Fruit fly (Drosophila melanogaster) Kc167 (cell line): ENCODE data around the gene CG13043.

Source experiments
- Sin3A ChIP-seq: fragments of >200 bp; optimal IDR thresholded peaks from 2 replicates; lab custom pipeline; 2018; ENCODE audit warnings: missing external identifiers
- h ChIP-seq: fragments of >200 bp; optimal IDR thresholded peaks from 3 replicates; lab custom pipeline; 2018; ENCODE audit warnings: missing external identifiers
- psq ChIP-seq: fragments of >200 bp; optimal IDR thresholded peaks from 2 replicates; lab custom pipeline; 2017; ENCODE audit warnings: missing external identifiers

dm6 chr3L:16265000-16265399 lies 40.7 kb downstream of the CG13043 start, which contains the start of the genes CG13051 and CG13069:
- no peak for TF ChIP-seq h (lab: Kevin White, UChicago)
- no peak for TF ChIP-seq Sin3A (lab: Kevin White, UChicago)
- no peak for TF ChIP-seq psq (lab: Kevin White, UChicago)
